Worm (Caenorhabditis elegans) whole organism, L2 larva: ENCODE data around the gene C35A5.3.

Source experiments
- C34F6.9 ChIP-seq: fragments of 150-350 bp; optimal IDR thresholded peaks from 2 replicates; lab custom pipeline; 2014; ENCODE audit warnings: missing biosample characterization, missing genetic modification characterization
- F13H6.1 ChIP-seq: sonication (generic microtip); optimal IDR thresholded peaks from 2 replicates; lab custom pipeline; 2016; ENCODE audit warnings: missing genetic modification characterization, missing compliant biosample characterization
- Y55F3AM.14 ChIP-seq: fragments of 200-800 bp; sonication (Bioruptor generic); optimal IDR thresholded peaks from 2 replicates; lab custom pipeline; 2018; ENCODE audit warnings: mild to moderate bottlenecking, missing genetic modification characterization, missing compliant biosample characterization
- alr-1 ChIP-seq: fragments of 150-350 bp; optimal IDR thresholded peaks from 2 replicates; lab custom pipeline; 2014; ENCODE audit warnings: missing biosample characterization, missing genetic modification characterization
- aly-2 ChIP-seq: fragments of 150-350 bp; optimal IDR thresholded peaks from 2 replicates; lab custom pipeline; 2014; ENCODE audit warnings: missing biosample characterization, missing genetic modification characterization
- ama-1 ChIP-seq: fragments of 150-350 bp; optimal IDR thresholded peaks from 2 replicates; lab custom pipeline; 2018; ENCODE audit warnings: inconsistent platforms
- blmp-1 ChIP-seq: sonication (generic microtip); optimal IDR thresholded peaks from 2 replicates; lab custom pipeline; 2017; ENCODE audit warnings: missing genetic modification characterization, mild to moderate bottlenecking, missing compliant biosample characterization, antibody characterized with exemption, moderate library complexity; ENCODE audit not compliant: insufficient read depth
- ceh-16 ChIP-seq: fragments of 150-350 bp; optimal IDR thresholded peaks from 2 replicates; lab custom pipeline; 2014; ENCODE audit warnings: missing biosample characterization, missing genetic modification characterization
- crh-2 ChIP-seq: sonication (generic microtip); optimal IDR thresholded peaks from 2 replicates; lab custom pipeline; 2017; ENCODE audit warnings: missing biosample characterization, missing genetic modification characterization
- egl-27 ChIP-seq: sonication (generic microtip); optimal IDR thresholded peaks from 3 replicates; lab custom pipeline; 2017; ENCODE audit warnings: missing biosample characterization, missing genetic modification reagents, missing genetic modification characterization
- elt-3 ChIP-seq: sonication (generic microtip); optimal IDR thresholded peaks from 2 replicates; lab custom pipeline; 2017; ENCODE audit warnings: missing biosample characterization, missing genetic modification characterization
- fos-1 ChIP-seq: fragments of 150-350 bp; optimal IDR thresholded peaks from 2 replicates; lab custom pipeline; 2014; ENCODE audit warnings: missing biosample characterization, missing genetic modification characterization
- gmeb-1 ChIP-seq: fragments of 150-350 bp; optimal IDR thresholded peaks from 2 replicates; lab custom pipeline; 2014; ENCODE audit warnings: missing biosample characterization, missing genetic modification characterization
- lin-13 ChIP-seq: fragments of 150-350 bp; optimal IDR thresholded peaks from 2 replicates; lab custom pipeline; 2014; ENCODE audit warnings: missing biosample characterization, missing genetic modification reagents, missing genetic modification characterization
- lsy-2 ChIP-seq, 2 experiments: fragments of 150-350 bp in 1 of 2; sonication (generic microtip) in 1 of 2; optimal IDR thresholded peaks; 2 replicates each; lab custom pipeline; 2014 to 2017; ENCODE audit warnings: missing biosample characterization in 2 of 2, missing genetic modification characterization in 2 of 2
- mab-5 ChIP-seq: fragments of 150-350 bp; optimal IDR thresholded peaks from 2 replicates; lab custom pipeline; 2014; ENCODE audit warnings: missing biosample characterization, missing genetic modification characterization
- mbf-1 ChIP-seq: sonication (generic microtip); optimal IDR thresholded peaks from 2 replicates; lab custom pipeline; 2017; ENCODE audit warnings: missing biosample characterization, missing genetic modification characterization
- nhr-12 ChIP-seq: fragments of 150-350 bp; optimal IDR thresholded peaks from 2 replicates; lab custom pipeline; 2014; ENCODE audit warnings: missing biosample characterization, missing genetic modification characterization
- nhr-129 ChIP-seq: fragments of 150-350 bp; optimal IDR thresholded peaks from 2 replicates; lab custom pipeline; 2014; ENCODE audit warnings: missing biosample characterization, missing genetic modification characterization
- nhr-21 ChIP-seq: fragments of 150-350 bp; optimal IDR thresholded peaks from 2 replicates; lab custom pipeline; 2014; ENCODE audit warnings: missing biosample characterization, missing genetic modification characterization
- nhr-23 ChIP-seq: fragments of 150-350 bp; optimal IDR thresholded peaks from 2 replicates; lab custom pipeline; 2014; ENCODE audit warnings: missing biosample characterization, missing genetic modification reagents, missing genetic modification characterization
- nhr-25 ChIP-seq: fragments of 150-350 bp; sonication (generic microtip); optimal IDR thresholded peaks from 3 replicates; lab custom pipeline; 2014; ENCODE audit warnings: missing biosample characterization, missing genetic modification characterization
- nhr-6 ChIP-seq: fragments of 150-350 bp; optimal IDR thresholded peaks from 2 replicates; lab custom pipeline; 2014; ENCODE audit warnings: missing biosample characterization, missing genetic modification characterization
- nhr-77 ChIP-seq: fragments of 150-350 bp; optimal IDR thresholded peaks from 2 replicates; lab custom pipeline; 2014; ENCODE audit warnings: missing biosample characterization, missing genetic modification characterization
- peb-1 ChIP-seq: fragments of 150-350 bp; optimal IDR thresholded peaks from 2 replicates; lab custom pipeline; 2014; ENCODE audit warnings: missing biosample characterization, missing genetic modification characterization
- sem-4 ChIP-seq: fragments of 150-350 bp; optimal IDR thresholded peaks from 2 replicates; lab custom pipeline; 2014; ENCODE audit warnings: missing biosample characterization, missing genetic modification reagents, missing genetic modification characterization
- skn-1 ChIP-seq: sonication (generic microtip); optimal IDR thresholded peaks from 2 replicates; lab custom pipeline; 2017; ENCODE audit warnings: missing biosample characterization, missing genetic modification characterization
- sma-9 ChIP-seq, 2 experiments: fragments of 150-350 bp in 1 of 2; sonication (generic microtip) in 1 of 2; optimal IDR thresholded peaks; 2 replicates each; lab custom pipeline; 2014 to 2016; ENCODE audit warnings: missing genetic modification characterization in 2 of 2, mild to moderate bottlenecking in 1 of 2, missing biosample characterization in 1 of 2, missing compliant biosample characterization in 1 of 2, missing genetic modification reagents in 1 of 2, moderate library complexity in 1 of 2
- snpc-4 ChIP-seq: fragments of 150-350 bp; optimal IDR thresholded peaks from 2 replicates; lab custom pipeline; 2014; ENCODE audit warnings: missing biosample characterization, missing genetic modification characterization
- unc-39 ChIP-seq: fragments of 150-350 bp; optimal IDR thresholded peaks from 2 replicates; lab custom pipeline; 2014; ENCODE audit warnings: missing biosample characterization, missing genetic modification characterization
- ztf-11 ChIP-seq: sonication (generic microtip); optimal IDR thresholded peaks from 2 replicates; lab custom pipeline; 2017; ENCODE audit warnings: missing biosample characterization, missing genetic modification characterization
- ztf-4 ChIP-seq: fragments of 150-350 bp; optimal IDR thresholded peaks from 2 replicates; lab custom pipeline; 2014; ENCODE audit warnings: missing biosample characterization, missing genetic modification characterization

C35A5.3 gene

DNA sequence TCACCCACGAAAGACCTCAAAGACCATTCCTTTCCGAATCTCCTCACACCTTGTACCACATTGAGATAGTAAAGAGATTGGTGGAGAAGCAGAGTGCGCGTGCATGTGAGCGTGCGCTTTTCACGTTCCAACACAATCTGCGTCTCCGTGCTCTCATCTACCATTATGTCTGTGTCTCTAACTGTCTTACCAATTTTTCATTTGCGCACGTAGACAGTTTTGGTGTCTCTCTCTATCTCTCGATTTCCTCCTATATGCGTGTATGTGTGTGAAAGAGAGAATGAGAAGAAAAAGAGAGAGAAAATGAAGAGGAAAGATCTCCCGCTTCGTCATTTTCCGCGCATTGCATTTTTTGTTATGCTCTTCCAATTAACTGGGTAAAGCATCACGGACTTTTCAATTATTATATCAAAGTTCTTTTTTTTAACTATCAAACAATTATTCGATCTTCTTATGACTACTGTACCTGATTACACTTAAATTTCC is 34.5 kb downstream of the C35A5.3 start (continued):
- TF ChIP-seq nhr-6 (tag; lab: Kevin White, UChicago) (peak; percentile 96), unc-39 (tag; lab: Kevin White, UChicago) (no peak), ama-1 (lab: Kevin White, UChicago) (peak; percentile 52), gmeb-1 (peak; percentile 79)

DNA sequence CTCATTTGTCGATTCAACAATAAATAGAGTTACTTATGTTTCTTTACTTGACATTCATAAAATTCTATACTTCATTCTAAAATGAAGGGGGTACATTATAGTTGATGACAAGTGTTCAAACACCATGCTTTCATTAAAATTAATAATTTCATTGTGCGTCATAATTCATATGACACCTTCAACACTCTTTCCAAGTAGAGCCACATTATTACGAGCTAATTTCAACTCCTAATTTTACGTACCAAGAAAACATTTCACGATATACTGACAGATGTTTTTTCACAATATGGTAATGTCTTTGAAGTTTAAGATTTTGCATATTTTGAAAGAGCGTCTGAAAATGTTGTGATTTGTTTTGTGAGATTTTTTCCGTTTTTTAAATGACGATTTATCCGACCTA is 35.7 kb downstream of the C35A5.3 start:
- TF ChIP-seq nhr-21 = peak; percentile 29
- TF ChIP-seq peb-1 (tag; lab: Kevin White, UChicago) = no peak
- peak in 1 of 2 experiments; percentile 57 for TF ChIP-seq lsy-2 (tag; optimal IDR thresholded peaks at IDR 0.05; lab: Kevin White, UChicago)
- TF ChIP-seq ztf-11 (tag; lab: Kevin White, UChicago) = no peak
- no peak for TF ChIP-seq aly-2
- TF ChIP-seq mbf-1 (tag; lab: Kevin White, UChicago) = no peak
- TF ChIP-seq sma-9 (GFP tag; optimal IDR thresholded peaks at IDR 0.05; lab: Kevin White, UChicago) = peak; percentile 61
- no peak for TF ChIP-seq sma-9 (tag; optimal IDR thresholded peaks at IDR 0.05; lab: Kevin White, UChicago)
- peak; percentile 50 for TF ChIP-seq C34F6.9 (tag; lab: Kevin White, UChicago)
- no peak for TF ChIP-seq unc-39 (tag; lab: Kevin White, UChicago)
- TF ChIP-seq crh-2 (tag; lab: Kevin White, UChicago) = peak; percentile 13
- no peak for TF ChIP-seq nhr-77 (tag; lab: Kevin White, UChicago)
- TF ChIP-seq nhr-129 = no peak
- no peak for TF ChIP-seq ceh-16
- TF ChIP-seq, all 48 proteins: peak for 5

DNA sequence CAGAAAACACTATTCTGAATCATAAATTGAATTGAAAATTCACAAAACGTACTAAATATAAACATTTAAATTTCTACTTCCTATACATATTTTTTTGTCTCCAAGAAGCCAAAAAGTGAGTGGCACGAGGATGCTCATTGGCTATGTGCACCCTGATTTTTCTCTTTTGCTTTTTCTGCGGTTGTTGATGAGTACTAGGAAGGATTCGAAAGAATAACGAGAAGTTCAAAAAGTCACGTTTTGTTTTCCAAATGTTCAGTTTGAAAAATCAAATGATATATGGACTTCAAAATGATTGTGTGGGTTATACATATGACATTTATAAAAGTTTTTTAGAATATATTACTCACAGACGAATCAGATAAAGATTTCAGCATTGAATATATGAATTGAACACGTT is 36.4 kb downstream of the C35A5.3 start:
- no peak for TF ChIP-seq egl-27 (tag; lab: Kevin White, UChicago)
- no peak for TF ChIP-seq sma-9 (GFP tag; optimal IDR thresholded peaks at IDR 0.05; lab: Kevin White, UChicago)
- TF ChIP-seq sma-9 (tag; optimal IDR thresholded peaks at IDR 0.05; lab: Kevin White, UChicago) = no peak
- peak; percentile 0 for TF ChIP-seq nhr-25
- no peak for TF ChIP-seq nhr-23 (tag; lab: Kevin White, UChicago)
- no peak for TF ChIP-seq ama-1 (lab: Kevin White, UChicago)
- TF ChIP-seq crh-2 (tag; lab: Kevin White, UChicago) = peak; percentile 19
- TF ChIP-seq blmp-1 (tag; lab: Kevin White, UChicago) = no peak
- TF ChIP-seq nhr-77 (tag; lab: Kevin White, UChicago) = no peak
- TF ChIP-seq ztf-4 (tag; lab: Kevin White, UChicago) = no peak
- TF ChIP-seq lsy-2 (tag; optimal IDR thresholded peaks at IDR 0.05; lab: Kevin White, UChicago) = peak in 1 of 2 experiments; percentile 41
- TF ChIP-seq elt-3 = no peak
- TF ChIP-seq nhr-6 (tag; lab: Kevin White, UChicago) = no peak
- TF ChIP-seq nhr-129 = peak; percentile 19
- TF ChIP-seq C34F6.9 (tag; lab: Kevin White, UChicago) = peak; percentile 50

DNA sequence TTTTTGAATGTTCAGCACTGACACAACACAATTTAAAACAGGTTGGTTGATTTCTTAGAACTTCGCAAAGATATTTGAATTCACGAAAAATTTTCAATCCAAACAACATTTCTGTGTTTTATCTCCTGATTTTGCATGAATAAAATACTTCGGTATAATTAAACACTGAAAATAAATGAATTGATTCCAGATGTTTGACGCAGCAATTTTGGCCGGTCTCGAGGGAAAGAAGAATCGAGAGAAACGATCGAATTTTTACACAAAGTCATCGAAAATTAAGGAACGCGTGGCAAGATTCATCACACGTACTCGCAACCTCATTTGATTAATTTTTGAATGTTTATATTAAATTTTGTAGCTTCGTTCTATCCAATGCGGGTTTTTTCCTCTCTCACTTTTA is 37.0 kb downstream of the C35A5.3 start:
- no peak for TF ChIP-seq fos-1 (tag; lab: Kevin White, UChicago)
- no peak for TF ChIP-seq skn-1 (tag; lab: Kevin White, UChicago)
- TF ChIP-seq alr-1 (tag; lab: Kevin White, UChicago) = no peak
- TF ChIP-seq nhr-129 = no peak
- no peak for TF ChIP-seq ama-1 (lab: Kevin White, UChicago)
- TF ChIP-seq gmeb-1 = no peak
- no peak for TF ChIP-seq Y55F3AM.14 (GFP tag; lab: Kevin White, UChicago)
- no peak for TF ChIP-seq nhr-21
- TF ChIP-seq nhr-12 (tag; lab: Kevin White, UChicago) = no peak
- TF ChIP-seq blmp-1 (tag; lab: Kevin White, UChicago) = no peak

DNA sequence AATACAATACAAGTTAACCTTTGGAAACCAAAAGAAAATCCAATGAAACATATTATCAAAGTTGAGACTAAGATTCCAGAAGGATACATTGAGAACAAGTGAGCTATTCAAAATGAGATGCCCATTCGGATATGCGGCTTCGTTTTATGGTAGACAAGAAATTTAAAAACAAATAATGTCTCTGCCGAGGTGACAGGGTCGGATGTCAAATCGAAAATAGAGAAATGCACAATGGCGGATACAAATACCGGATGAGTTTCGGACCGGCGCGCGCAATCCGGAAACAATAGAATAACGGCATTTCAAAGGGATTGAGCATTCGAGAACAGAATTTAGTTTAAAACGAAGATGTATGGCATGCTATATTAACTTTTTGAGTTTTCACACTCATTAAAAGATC is 37.9 kb downstream of the C35A5.3 start, which contains the start of gene F22E12.3:
Gene F22E12.3, minus strand, starts transcription at position 101 of the 400 bp plus-strand sequence.
- TF ChIP-seq peb-1 (tag; lab: Kevin White, UChicago) = no peak
- TF ChIP-seq unc-39 (tag; lab: Kevin White, UChicago) = no peak
- TF ChIP-seq alr-1 (tag; lab: Kevin White, UChicago) = no peak
- TF ChIP-seq lsy-2 (tag; optimal IDR thresholded peaks at IDR 0.05; lab: Kevin White, UChicago) = no peak
- TF ChIP-seq nhr-21 = no peak
- no peak for TF ChIP-seq mbf-1 (tag; lab: Kevin White, UChicago)
- no peak for TF ChIP-seq ztf-11 (tag; lab: Kevin White, UChicago)
- TF ChIP-seq aly-2 = no peak
- no peak for TF ChIP-seq skn-1 (tag; lab: Kevin White, UChicago)
- TF ChIP-seq nhr-129 = no peak
- TF ChIP-seq nhr-23 (tag; lab: Kevin White, UChicago) = no peak
- no peak for TF ChIP-seq mab-5 (tag; lab: Kevin White, UChicago)
- TF ChIP-seq lin-13 = no peak
- no peak for TF ChIP-seq F13H6.1 (tag; lab: Kevin White, UChicago)
- no peak for TF ChIP-seq sem-4
- no peak for TF ChIP-seq snpc-4 (tag; lab: Kevin White, UChicago)
